Fruit fly (Drosophila melanogaster): Measurements from ENCODE around the gene Jon25Biii.
A peak's percentile ranks its signal among the peaks of the same experiment; 100 is the strongest.

Jon25Biii gene

dm6 chr2L:4968767-4969166, 18.2 kb upstream of the Jon25Biii start, which contains the start of the genes Scox and Polr1C (continued):
- TF ChIP-seq Max (GFP tag; optimal IDR thresholded peaks at IDR 0.05): peak; percentile 33

dm6 chr2L:4967511-4967910, 16.9 kb upstream of the Jon25Biii start, which contains the start of gene eIF3i:
eIF3i (minus strand) TSS chr2L:4967775.
- TF ChIP-seq CG30431 (GFP tag; optimal IDR thresholded peaks at IDR 0.05): no peak
- TF ChIP-seq CG17612 (GFP tag; IDR thresholded peaks at IDR 0.05): no peak
- TF ChIP-seq kni (GFP tag; optimal IDR thresholded peaks at IDR 0.05): no peak
- peak; percentile 17 for TF ChIP-seq BEAF-32 (GFP tag; optimal IDR thresholded peaks at IDR 0.05)
- peak; percentile 13 for TF ChIP-seq Myb (GFP tag; optimal IDR thresholded peaks at IDR 0.05)
- peak; percentile 55 for TF ChIP-seq pzg (GFP tag; optimal IDR thresholded peaks at IDR 0.05)
- TF ChIP-seq CG13287 (GFP tag; IDR thresholded peaks at IDR 0.05; ENCODE audit: partially characterized antibody): peak; percentile 20; the same call in 1 of the 2 replicates
- TF ChIP-seq CG15479 (GFP tag; optimal IDR thresholded peaks at IDR 0.05): peak; percentile 28
- TF ChIP-seq MBD-R2 (GFP tag; IDR thresholded peaks at IDR 0.05): peak; percentile 42; the same call in 1 of the 2 replicates
- TF ChIP-seq chn (GFP tag; optimal IDR thresholded peaks at IDR 0.05): no peak
- TF ChIP-seq MESR4 (GFP tag; optimal IDR thresholded peaks at IDR 0.05): peak; percentile 66
- no peak for TF ChIP-seq bab2 (GFP tag; optimal IDR thresholded peaks at IDR 0.05)
- TF ChIP-seq stwl (tag; optimal IDR thresholded peaks at IDR 0.05): peak; percentile 11
- peak; percentile 38 for TF ChIP-seq HmgZ (tag; optimal IDR thresholded peaks at IDR 0.05)
- TF ChIP-seq Dp (GFP tag; optimal IDR thresholded peaks at IDR 0.05): peak; percentile 18
- TF ChIP-seq Opbp (GFP tag; IDR thresholded peaks at IDR 0.05; ENCODE audit: partially characterized antibody): no peak
- peak; percentile 1 for TF ChIP-seq phol (tag; optimal IDR thresholded peaks at IDR 0.05)
- TF ChIP-seq dm (GFP tag; optimal IDR thresholded peaks at IDR 0.05): peak; percentile 61
- TF ChIP-seq CG16813 (GFP tag; IDR thresholded peaks at IDR 0.05; ENCODE audit: partially characterized antibody): no peak
- TF ChIP-seq gfzf (GFP tag; optimal IDR thresholded peaks at IDR 0.05): peak; percentile 77
- TF ChIP-seq Kr (GFP tag; optimal IDR thresholded peaks at IDR 0.05): no peak
- TF ChIP-seq YL-1 (GFP tag; optimal IDR thresholded peaks at IDR 0.05): peak; percentile 51
- no peak for TF ChIP-seq B-H1 (GFP tag; IDR thresholded peaks at IDR 0.05)
- peak; percentile 65 for TF ChIP-seq Med (GFP tag)
- TF ChIP-seq Ada2b (GFP tag; IDR thresholded peaks at IDR 0.05): no peak
- no peak for TF ChIP-seq pho (GFP tag; optimal IDR thresholded peaks at IDR 0.05)
- peak; percentile 54 for TF ChIP-seq CG4617 (GFP tag; optimal IDR thresholded peaks at IDR 0.05; ENCODE audit: borderline replicate concordance)
- TF ChIP-seq CG9797 (GFP tag; optimal IDR thresholded peaks at IDR 0.05): peak; percentile 64
- 0 out of 2 replicates have a peak, but pooled peaks have one; percentile 33 for TF ChIP-seq CG4360 (GFP tag; IDR thresholded peaks at IDR 0.05)
- TF ChIP-seq CG34422 (GFP tag; IDR thresholded peaks at IDR 0.05): peak; percentile 49; the same call in 1 of the 3 replicates
- TF ChIP-seq p53 (GFP tag; optimal IDR thresholded peaks at IDR 0.05): no peak
- no peak for TF ChIP-seq Lpt (GFP tag; optimal IDR thresholded peaks at IDR 0.05)
- peak; percentile 6 for TF ChIP-seq CG8924 (tag; optimal IDR thresholded peaks at IDR 0.05)
- no peak for TF ChIP-seq CG1832 (GFP tag; optimal IDR thresholded peaks at IDR 0.05)
- no peak for TF ChIP-seq CG12071 (GFP tag; optimal IDR thresholded peaks at IDR 0.05)
- TF ChIP-seq Fer1 (GFP tag; optimal IDR thresholded peaks at IDR 0.05): no peak
- TF ChIP-seq bigmax (GFP tag; optimal IDR thresholded peaks at IDR 0.05): peak; percentile 97

DNA sequence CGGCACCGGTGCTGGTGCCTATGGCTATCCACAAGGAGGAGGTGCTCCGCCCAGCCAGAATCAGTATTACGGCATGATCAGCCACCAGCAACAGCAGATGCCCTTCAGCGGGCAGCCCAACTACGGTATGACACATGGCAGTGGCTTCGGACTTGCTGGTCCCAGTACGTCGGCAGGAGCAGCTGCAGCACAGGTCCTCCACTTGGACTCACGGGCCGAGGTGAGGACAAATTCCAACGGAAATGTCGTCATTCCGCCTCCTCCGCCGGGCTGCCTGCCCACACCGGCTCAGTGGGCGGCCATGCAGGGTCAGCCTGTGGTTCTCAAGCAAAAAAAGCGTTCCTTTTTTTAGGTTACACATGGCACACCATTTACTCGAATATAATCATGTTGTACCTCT, 15.4 kb upstream of the Jon25Biii start:
- TF ChIP-seq Hmr (GFP tag; optimal IDR thresholded peaks at IDR 0.05) (no peak), CG34422 (GFP tag; IDR thresholded peaks at IDR 0.05) (no peak), z (GFP tag; IDR thresholded peaks at IDR 0.05) (0 out of 3 replicates have a peak, but pooled peaks have one; percentile 57), Med (GFP tag) (peak; percentile 68)
